Fruit fly (Drosophila melanogaster) whole organism, embryonic: Measurements from ENCODE around the gene CG5355.
A peak's percentile ranks its signal among the peaks of the same experiment; 100 is the strongest.

Experiments
- Atf-2 ChIP-seq: fragments of 200-800 bp; sonication (Bioruptor generic); optimal IDR thresholded peaks from 2 replicates; lab custom pipeline; 2016; ENCODE audit warnings: missing biosample characterization, missing genetic modification characterization
- Bgb ChIP-seq: fragments of 200-800 bp; sonication (Bioruptor generic); IDR thresholded peaks from 2 replicates; pipeline ENCODE4 v1.3.6; 2022; ENCODE audit warnings: missing biosample characterization, missing genetic modification characterization; ENCODE audit not compliant: partially characterized antibody
- CG10979 ChIP-seq: fragments of 200-800 bp; sonication (Bioruptor generic); optimal IDR thresholded peaks from 2 replicates; lab custom pipeline; 2018; ENCODE audit warnings: missing biosample characterization, mild to moderate bottlenecking, missing genetic modification characterization, moderate library complexity
- CG12659 ChIP-seq: fragments of 200-800 bp; sonication (Bioruptor generic); optimal IDR thresholded peaks from 3 replicates; lab custom pipeline; 2017; ENCODE audit warnings: mild to moderate bottlenecking, missing biosample characterization, missing genetic modification reagents, missing genetic modification characterization
- CG13424 ChIP-seq: fragments of 200-800 bp; sonication (Bioruptor generic); optimal IDR thresholded peaks from 2 replicates; lab custom pipeline; 2019; ENCODE audit warnings: missing biosample characterization, mild to moderate bottlenecking, missing genetic modification characterization, moderate library complexity
- CG14441 ChIP-seq: fragments of 200-800 bp; sonication (Bioruptor generic); IDR thresholded peaks from 2 replicates; pipeline ENCODE4 v1.3.6; 2022; ENCODE audit warnings: missing biosample characterization, missing genetic modification characterization
- CG1647 ChIP-seq: fragments of 200-800 bp; sonication (Bioruptor generic); optimal IDR thresholded peaks from 3 replicates; lab custom pipeline; 2016; ENCODE audit warnings: missing biosample characterization, missing genetic modification characterization
- CG17186 ChIP-seq: fragments of 200-800 bp; sonication (Bioruptor generic); optimal IDR thresholded peaks from 3 replicates; lab custom pipeline; 2017; ENCODE audit warnings: missing biosample characterization, missing genetic modification reagents, missing genetic modification characterization
- CG17328 ChIP-seq: fragments of 200-800 bp; sonication (Bioruptor generic); IDR thresholded peaks from 2 replicates; pipeline ENCODE4 v1.3.6; 2022; ENCODE audit warnings: missing biosample characterization, missing genetic modification characterization
- CG17359 ChIP-seq: fragments of 200-800 bp; sonication (Bioruptor generic); optimal IDR thresholded peaks from 3 replicates; lab custom pipeline; 2018; ENCODE audit warnings: missing biosample characterization, mild to moderate bottlenecking, missing genetic modification characterization, moderate library complexity
- CG18011 ChIP-seq: fragments of 200-800 bp; sonication (Bioruptor generic); optimal IDR thresholded peaks from 2 replicates; lab custom pipeline; 2017; ENCODE audit warnings: missing biosample characterization, missing genetic modification characterization, mild to moderate bottlenecking, moderate library complexity, missing genotype
- CG31441 ChIP-seq: fragments of 200-800 bp; sonication (Bioruptor generic); IDR thresholded peaks from 2 replicates; pipeline ENCODE4 v1.3.6; 2022; ENCODE audit warnings: missing biosample characterization, missing genetic modification characterization
- CG34224 ChIP-seq: fragments of 200-800 bp; sonication (Bioruptor generic); IDR thresholded peaks from 3 replicates; pipeline ENCODE4 v1.3.6; 2022; ENCODE audit warnings: missing biosample characterization, missing genetic modification characterization; ENCODE audit not compliant: partially characterized antibody
- CG4730 ChIP-seq: fragments of 200-800 bp; sonication (Bioruptor generic); IDR thresholded peaks from 2 replicates; pipeline ENCODE4 v1.3.6; 2022; ENCODE audit warnings: missing biosample characterization, missing genetic modification characterization
- CG4854 ChIP-seq: fragments of 200-800 bp; sonication (Bioruptor generic); optimal IDR thresholded peaks from 2 replicates; lab custom pipeline; 2016; ENCODE audit warnings: missing biosample characterization, missing genetic modification characterization, inconsistent platforms
- CG7271 ChIP-seq: fragments of 200-800 bp; sonication (Bioruptor generic); optimal IDR thresholded peaks from 2 replicates; lab custom pipeline; 2018; ENCODE audit warnings: missing biosample characterization, mild to moderate bottlenecking, missing genetic modification characterization, moderate library complexity
- CG7839 ChIP-seq: fragments of 200-800 bp; sonication (Bioruptor generic); optimal IDR thresholded peaks from 3 replicates; lab custom pipeline; 2018; ENCODE audit warnings: missing biosample characterization, mild to moderate bottlenecking, missing genetic modification characterization, moderate library complexity
- CG9215 ChIP-seq: fragments of 200-800 bp; sonication (Bioruptor generic); IDR thresholded peaks from 2 replicates; pipeline ENCODE4 v1.3.6; 2022; ENCODE audit warnings: missing biosample characterization, missing genetic modification characterization
- CG9609 ChIP-seq: fragments of 200-800 bp; sonication (Bioruptor generic); optimal IDR thresholded peaks from 3 replicates; lab custom pipeline; 2016; ENCODE audit warnings: missing biosample characterization, missing genetic modification characterization
- Chrac-16 ChIP-seq: fragments of 200-800 bp; sonication (Bioruptor generic); optimal IDR thresholded peaks from 3 replicates; lab custom pipeline; 2016; ENCODE audit warnings: missing biosample characterization, missing genetic modification characterization
- CrebB ChIP-seq: fragments of 200-800 bp; sonication (Bioruptor generic); optimal IDR thresholded peaks from 3 replicates; lab custom pipeline; 2018; ENCODE audit warnings: missing biosample characterization, mild to moderate bottlenecking, missing genetic modification characterization
- Dbx ChIP-seq: fragments of 200-800 bp; sonication (Bioruptor generic); IDR thresholded peaks from 3 replicates; pipeline ENCODE4 v1.3.6; 2022; ENCODE audit warnings: missing biosample characterization, missing genetic modification characterization
- Doc3 ChIP-seq: fragments of 200-800 bp; sonication (Bioruptor generic); IDR thresholded peaks from 3 replicates; pipeline ENCODE4 v1.3.6; 2022; ENCODE audit warnings: missing biosample characterization, missing genetic modification characterization; ENCODE audit not compliant: partially characterized antibody
- Dp ChIP-seq: fragments of 200-800 bp; sonication (Bioruptor generic); optimal IDR thresholded peaks from 2 replicates; lab custom pipeline; 2018; ENCODE audit warnings: missing biosample characterization, mild to moderate bottlenecking, missing genetic modification characterization, moderate library complexity
- MESR4 ChIP-seq: fragments of 200-800 bp; sonication (Bioruptor generic); optimal IDR thresholded peaks from 2 replicates; lab custom pipeline; 2018; ENCODE audit warnings: missing biosample characterization, mild to moderate bottlenecking, missing genetic modification characterization, moderate library complexity
- Mad ChIP-seq: fragments of 200-800 bp; sonication (Bioruptor generic); optimal IDR thresholded peaks from 2 replicates; lab custom pipeline; 2016; ENCODE audit warnings: missing biosample characterization, missing genetic modification characterization
- PHDP ChIP-seq: fragments of 200-800 bp; sonication (Bioruptor generic); optimal IDR thresholded peaks from 3 replicates; lab custom pipeline; 2018; ENCODE audit warnings: missing biosample characterization, mild to moderate bottlenecking, missing genetic modification characterization, moderate library complexity
- Rfx ChIP-seq: fragments of 200-800 bp; sonication (Bioruptor generic); IDR thresholded peaks from 2 replicates; pipeline ENCODE4 v1.3.6; 2022; ENCODE audit warnings: missing biosample characterization, missing genetic modification characterization
- Rx ChIP-seq: fragments of 200-800 bp; sonication (Bioruptor generic); IDR thresholded peaks from 2 replicates; pipeline ENCODE4 v1.3.6; 2022; ENCODE audit warnings: missing biosample characterization, missing genetic modification characterization
- Sox100B ChIP-seq: fragments of 200-800 bp; sonication (Bioruptor generic); optimal IDR thresholded peaks from 3 replicates; lab custom pipeline; 2018; ENCODE audit warnings: missing biosample characterization, mild to moderate bottlenecking, missing genetic modification characterization
- Spps ChIP-seq: fragments of 200-800 bp; sonication (Bioruptor generic); optimal IDR thresholded peaks from 2 replicates; lab custom pipeline; 2018; ENCODE audit warnings: missing biosample characterization, mild to moderate bottlenecking, missing genetic modification characterization
- TFAM ChIP-seq: fragments of 200-800 bp; sonication (Bioruptor generic); optimal IDR thresholded peaks from 2 replicates; lab custom pipeline; 2017; ENCODE audit warnings: missing biosample characterization, missing genetic modification characterization, inconsistent platforms
- Usf ChIP-seq: fragments of 200-800 bp; sonication (Bioruptor generic); optimal IDR thresholded peaks from 2 replicates; lab custom pipeline; 2017; ENCODE audit warnings: missing genotype, missing biosample characterization, missing genetic modification characterization
- ase ChIP-seq: fragments of 200-800 bp; sonication (Bioruptor generic); IDR thresholded peaks from 3 replicates; pipeline ENCODE4 v1.3.6; 2022; ENCODE audit warnings: missing biosample characterization, missing genetic modification characterization
- cad ChIP-seq: fragments of >200 bp; optimal IDR thresholded peaks from 2 replicates; lab custom pipeline; 2017; ENCODE audit warnings: missing biosample characterization, missing genetic modification characterization
- chn ChIP-seq: fragments of 200-800 bp; sonication (Bioruptor generic); optimal IDR thresholded peaks from 2 replicates; lab custom pipeline; 2016; ENCODE audit warnings: missing biosample characterization, missing genetic modification characterization
- esg ChIP-seq: fragments of 200-800 bp; sonication (Bioruptor generic); conservative IDR thresholded peaks from 2 replicates; pipeline ENCODE4 v1.3.6; 2022; ENCODE audit warnings: missing biosample characterization, missing genetic modification characterization
- fd96Cb ChIP-seq: fragments of 200-800 bp; sonication (Bioruptor generic); optimal IDR thresholded peaks from 2 replicates; lab custom pipeline; 2018; ENCODE audit warnings: missing biosample characterization, mild to moderate bottlenecking, missing genetic modification characterization, moderate library complexity
- her ChIP-seq: fragments of 200-800 bp; sonication (Bioruptor generic); optimal IDR thresholded peaks from 2 replicates; lab custom pipeline; 2016; ENCODE audit warnings: missing biosample characterization, missing genetic modification characterization
- knrl ChIP-seq: fragments of 200-800 bp; sonication (Bioruptor generic); IDR thresholded peaks from 3 replicates; pipeline ENCODE4 v1.3.6; 2022; ENCODE audit warnings: missing biosample characterization, missing genetic modification characterization; ENCODE audit not compliant: partially characterized antibody
- mam ChIP-seq: fragments of 200-800 bp; sonication (Bioruptor generic); optimal IDR thresholded peaks from 3 replicates; lab custom pipeline; 2016; ENCODE audit warnings: missing biosample characterization, missing genetic modification characterization
- mld ChIP-seq: fragments of 200-800 bp; sonication (Bioruptor generic); IDR thresholded peaks from 3 replicates; pipeline ENCODE4 v1.3.6; 2022; ENCODE audit warnings: missing biosample characterization, missing genetic modification characterization; ENCODE audit not compliant: partially characterized antibody
- nau ChIP-seq: fragments of 200-800 bp; sonication (Bioruptor generic); optimal IDR thresholded peaks from 3 replicates; lab custom pipeline; 2017; ENCODE audit warnings: missing biosample characterization, mild to moderate bottlenecking, missing genetic modification characterization, missing genetic modification reagents
- salm ChIP-seq: fragments of 200-800 bp; sonication (Bioruptor generic); optimal IDR thresholded peaks from 2 replicates; lab custom pipeline; 2018; ENCODE audit warnings: missing biosample characterization, mild to moderate bottlenecking, missing genetic modification characterization
- sens-2 ChIP-seq: fragments of 200-800 bp; sonication (Bioruptor generic); IDR thresholded peaks from 2 replicates; pipeline ENCODE4 v1.3.6; 2022; ENCODE audit warnings: missing biosample characterization, missing genetic modification characterization
- sug ChIP-seq: fragments of 200-800 bp; optimal IDR thresholded peaks from 2 replicates; lab custom pipeline; 2019; ENCODE audit warnings: missing biosample characterization, mild to moderate bottlenecking, missing genetic modification characterization, moderate library complexity
- usp ChIP-seq: fragments of >200 bp; optimal IDR thresholded peaks from 2 replicates; lab custom pipeline; 2017; ENCODE audit warnings: missing biosample characterization, missing genetic modification characterization
- vfl ChIP-seq: fragments of 200-800 bp; sonication (Bioruptor generic); optimal IDR thresholded peaks from 2 replicates; lab custom pipeline; 2016; ENCODE audit warnings: missing biosample characterization, missing genetic modification characterization
- wor ChIP-seq: fragments of 200-800 bp; sonication (Bioruptor generic); IDR thresholded peaks from 2 replicates; pipeline ENCODE4 v1.3.6; 2022; ENCODE audit warnings: missing biosample characterization, missing genetic modification characterization

The CG5355 gene

dm6 chr2L:10430802-10431476, 17.7 kb upstream of the CG5355 start, which contains the start of the genes Bug22 and TfIIB (continued):
- peak; percentile 19; the same call in 1 of the 2 replicates for TF ChIP-seq Bgb
- TF ChIP-seq fd96Cb (tag; lab: Kevin White, UChicago), result peak; percentile 29
- TF ChIP-seq her, result peak; percentile 25
- TF ChIP-seq Dbx, result peak; percentile 66; the same call in 2 of the 3 replicates
- no peak for TF ChIP-seq Doc3
- peak; percentile 6 for TF ChIP-seq CG7271 (tag; lab: Kevin White, UChicago)
- no peak for TF ChIP-seq cad (GFP tag; lab: Kevin White, UChicago)
- TF ChIP-seq ase (GFP tag; lab: Robert Waterston, UW), result no peak; the same call in 2 of the 3 replicates
- peak; percentile 6 for TF ChIP-seq Dp
- peak; percentile 74 for TF ChIP-seq CG13424 (tag; lab: Kevin White, UChicago)
- TF ChIP-seq CG34224 (GFP tag; lab: Robert Waterston, UW), result 0 out of 3 replicates have a peak, but pooled peaks have one; percentile 8
- TF ChIP-seq CG4730 (GFP tag; lab: Robert Waterston, UW), result peak; percentile 32; the same call in 1 of the 2 replicates
- TF ChIP-seq CG17328 (GFP tag; lab: Robert Waterston, UW), result peak; percentile 71; the same call in 1 of the 2 replicates
- TF ChIP-seq CG17359 (tag; lab: Kevin White, UChicago), result peak; percentile 68
- peak; percentile 79 for TF ChIP-seq CG31441 (GFP tag; lab: Robert Waterston, UW)
- TF ChIP-seq nau, result peak; percentile 3
- peak; percentile 40 for TF ChIP-seq Rx
- no peak for TF ChIP-seq wor (GFP tag; lab: Robert Waterston, UW)
- TF ChIP-seq esg, result peak; percentile 41; the same call in 1 of the 2 replicates
- peak; percentile 28 for TF ChIP-seq Spps (tag; lab: Kevin White, UChicago)
- TF ChIP-seq PHDP (tag; lab: Kevin White, UChicago), result peak; percentile 73
- TF ChIP-seq CG14441 (GFP tag; lab: Robert Waterston, UW), result peak; percentile 70
- TF ChIP-seq usp (GFP tag; lab: Kevin White, UChicago), result no peak
- peak; percentile 91 for TF ChIP-seq Rfx (GFP tag; lab: Robert Waterston, UW)
- no peak for TF ChIP-seq CG9215 (GFP tag; lab: Robert Waterston, UW)
- peak; percentile 53 for TF ChIP-seq Atf-2
- no peak for TF ChIP-seq CG7839 (tag; lab: Kevin White, UChicago)
- TF ChIP-seq CG1647 (GFP tag; lab: Kevin White, UChicago), result peak; percentile 47
- no peak for TF ChIP-seq knrl
- peak; percentile 42 for TF ChIP-seq CG10979 (tag; lab: Kevin White, UChicago)
- peak; percentile 77 for TF ChIP-seq mam (GFP tag; lab: Kevin White, UChicago)
- TF ChIP-seq TFAM (GFP tag; lab: Kevin White, UChicago), result no peak
- TF ChIP-seq CG12659 (GFP tag; lab: Kevin White, UChicago), result peak; percentile 83
- TF ChIP-seq CG17186 (GFP tag; lab: Kevin White, UChicago), result no peak
- TF ChIP-seq sug (tag; lab: Kevin White, UChicago), result peak; percentile 75
- TF ChIP-seq vfl (GFP tag; lab: Kevin White, UChicago), result peak; percentile 68
- TF ChIP-seq MESR4 (GFP tag; lab: Kevin White, UChicago), result peak; percentile 45
- peak; percentile 71 for TF ChIP-seq Mad (GFP tag; lab: Kevin White, UChicago)
- TF ChIP-seq mld (GFP tag; lab: Robert Waterston, UW), result no peak
- peak; percentile 51 for TF ChIP-seq CG4854 (GFP tag; lab: Kevin White, UChicago)
- no peak for TF ChIP-seq Usf (GFP tag; lab: Kevin White, UChicago)
- peak; percentile 61 for TF ChIP-seq CG18011 (GFP tag; lab: Kevin White, UChicago)
- TF ChIP-seq CrebB, result peak; percentile 14
- peak; percentile 63 for TF ChIP-seq CG9609 (GFP tag; lab: Kevin White, UChicago)
- TF ChIP-seq sens-2 (GFP tag; lab: Robert Waterston, UW), result no peak
- TF ChIP-seq Sox100B, result peak; percentile 39
- peak; percentile 72 for TF ChIP-seq Chrac-16 (GFP tag; lab: Kevin White, UChicago)
- TF ChIP-seq salm (tag; lab: Kevin White, UChicago), result peak; percentile 17
- TF ChIP-seq chn (GFP tag; lab: Kevin White, UChicago), result peak; percentile 81
